Worm (Caenorhabditis elegans) whole organism, mixed stage, embryonic: ENCODE data around the gene Y38H6C.4.

Source experiments
- M03D4.4 ChIP-seq: sonication (generic microtip); optimal IDR thresholded peaks from 2 replicates; lab custom pipeline; 2017; ENCODE audit warnings: mild to moderate bottlenecking, missing genetic modification characterization, missing compliant biosample characterization
- bed-3 ChIP-seq: fragments of 200-800 bp; sonication (Bioruptor generic); optimal IDR thresholded peaks from 3 replicates; lab custom pipeline; 2018; ENCODE audit warnings: mild to moderate bottlenecking, missing genetic modification characterization, moderate library complexity, missing compliant biosample characterization
- blmp-1 ChIP-seq: fragments of 150-350 bp; optimal IDR thresholded peaks from 2 replicates; lab custom pipeline; 2014; ENCODE audit warnings: missing biosample characterization, missing genetic modification characterization
- ceh-39 ChIP-seq: fragments of 150-350 bp; optimal IDR thresholded peaks from 2 replicates; lab custom pipeline; 2014; ENCODE audit warnings: missing biosample characterization, missing genetic modification characterization
- ceh-43 ChIP-seq: fragments of 200-800 bp; sonication (Bioruptor generic); optimal IDR thresholded peaks from 2 replicates; lab custom pipeline; 2018; ENCODE audit warnings: mild to moderate bottlenecking, missing genetic modification characterization, moderate library complexity, missing compliant biosample characterization
- ceh-83 ChIP-seq: fragments of 200-800 bp; sonication (Bioruptor generic); optimal IDR thresholded peaks from 2 replicates; lab custom pipeline; 2018; ENCODE audit warnings: mild to moderate bottlenecking, missing genetic modification characterization, missing compliant biosample characterization
- ces-1 ChIP-seq: fragments of 150-350 bp; optimal IDR thresholded peaks from 2 replicates; lab custom pipeline; 2014; ENCODE audit warnings: missing biosample characterization, missing genetic modification reagents, missing genetic modification characterization
- cnd-1 ChIP-seq: fragments of 200-800 bp; sonication (Bioruptor generic); optimal IDR thresholded peaks from 2 replicates; lab custom pipeline; 2018; ENCODE audit warnings: mild to moderate bottlenecking, missing genetic modification characterization, missing compliant biosample characterization
- drap-1 ChIP-seq: fragments of 200-800 bp; sonication (Bioruptor generic); optimal IDR thresholded peaks from 3 replicates; lab custom pipeline; 2018; ENCODE audit warnings: mild to moderate bottlenecking, missing genetic modification characterization, missing compliant biosample characterization
- elt-1 ChIP-seq: sonication (generic microtip); optimal IDR thresholded peaks from 2 replicates; lab custom pipeline; 2017; ENCODE audit warnings: missing genetic modification characterization, mild to moderate bottlenecking, missing compliant biosample characterization, antibody characterized with exemption, moderate library complexity, borderline replicate concordance; ENCODE audit not compliant: insufficient read depth
- elt-3 ChIP-seq: fragments of 150-350 bp; optimal IDR thresholded peaks from 2 replicates; lab custom pipeline; 2014; ENCODE audit warnings: missing biosample characterization, missing genetic modification characterization
- flh-1 ChIP-seq: fragments of 200-800 bp; sonication (Bioruptor generic); optimal IDR thresholded peaks from 2 replicates; lab custom pipeline; 2018; ENCODE audit warnings: mild to moderate bottlenecking, missing genetic modification characterization, moderate library complexity, missing compliant biosample characterization
- ham-2 ChIP-seq: fragments of 200-800 bp; sonication (Bioruptor generic); optimal IDR thresholded peaks from 2 replicates; lab custom pipeline; 2018; ENCODE audit warnings: mild to moderate bottlenecking, missing genetic modification characterization, missing compliant biosample characterization
- hlh-1 ChIP-seq: fragments of 150-350 bp; optimal IDR thresholded peaks from 2 replicates; lab custom pipeline; 2014; ENCODE audit warnings: missing biosample characterization, missing genetic modification reagents, missing genetic modification characterization
- lin-13 ChIP-seq: fragments of 150-350 bp; optimal IDR thresholded peaks from 2 replicates; lab custom pipeline; 2014; ENCODE audit warnings: missing biosample characterization, missing genetic modification characterization
- lin-32 ChIP-seq: fragments of 200-800 bp; sonication (Bioruptor generic); optimal IDR thresholded peaks from 2 replicates; lab custom pipeline; 2018; ENCODE audit warnings: mild to moderate bottlenecking, missing genetic modification characterization, missing compliant biosample characterization
- lsy-2 ChIP-seq: fragments of 150-350 bp; optimal IDR thresholded peaks from 2 replicates; lab custom pipeline; 2014; ENCODE audit warnings: missing biosample characterization, missing genetic modification characterization
- mab-5 ChIP-seq: fragments of 150-350 bp; optimal IDR thresholded peaks from 2 replicates; lab custom pipeline; 2014; ENCODE audit warnings: missing biosample characterization, missing genetic modification characterization
- mep-1 ChIP-seq: fragments of 150-350 bp; optimal IDR thresholded peaks from 2 replicates; lab custom pipeline; 2017; ENCODE audit warnings: missing biosample characterization, missing genetic modification reagents, missing genetic modification characterization, inconsistent platforms
- nhr-12 ChIP-seq: fragments of 150-350 bp; optimal IDR thresholded peaks from 2 replicates; lab custom pipeline; 2014; ENCODE audit warnings: missing biosample characterization, missing genetic modification characterization
- nhr-2 ChIP-seq: fragments of 150-350 bp; optimal IDR thresholded peaks from 2 replicates; lab custom pipeline; 2014; ENCODE audit warnings: missing biosample characterization, missing genetic modification characterization
- nhr-237 ChIP-seq: fragments of 150-350 bp; optimal IDR thresholded peaks from 2 replicates; lab custom pipeline; 2014; ENCODE audit warnings: missing biosample characterization, missing genetic modification characterization
- nhr-28 ChIP-seq: fragments of 150-350 bp; optimal IDR thresholded peaks from 2 replicates; lab custom pipeline; 2014; ENCODE audit warnings: missing biosample characterization, missing genetic modification characterization
- pha-4 ChIP-seq: fragments of 150-350 bp; optimal IDR thresholded peaks from 2 replicates; lab custom pipeline; 2018; ENCODE audit warnings: missing biosample characterization, missing genetic modification reagents, missing genetic modification characterization
- sem-2 ChIP-seq: fragments of 200-800 bp; sonication (Bioruptor generic); optimal IDR thresholded peaks from 2 replicates; lab custom pipeline; 2018; ENCODE audit warnings: mild to moderate bottlenecking, missing genetic modification characterization, missing compliant biosample characterization
- snpc-4 ChIP-seq: fragments of 150-350 bp; optimal IDR thresholded peaks from 2 replicates; lab custom pipeline; 2014; ENCODE audit warnings: missing biosample characterization, missing genetic modification characterization
- sptf-1 ChIP-seq: sonication (generic microtip); optimal IDR thresholded peaks from 2 replicates; lab custom pipeline; 2017; ENCODE audit warnings: mild to moderate bottlenecking, missing genetic modification characterization, moderate library complexity, missing compliant biosample characterization
- tbx-8 ChIP-seq: fragments of 200-800 bp; sonication (Bioruptor generic); optimal IDR thresholded peaks from 2 replicates; lab custom pipeline; 2018; ENCODE audit warnings: mild to moderate bottlenecking, missing genetic modification characterization, moderate library complexity, missing compliant biosample characterization
- unc-120 ChIP-seq: sonication (generic microtip); optimal IDR thresholded peaks from 2 replicates; lab custom pipeline; 2017; ENCODE audit warnings: missing genetic modification characterization, missing compliant biosample characterization; ENCODE audit not compliant: poor library complexity, severe bottlenecking
- unc-39 ChIP-seq: fragments of 150-350 bp; optimal IDR thresholded peaks from 2 replicates; lab custom pipeline; 2014; ENCODE audit warnings: missing biosample characterization, missing genetic modification characterization
- unc-62 ChIP-seq: fragments of 150-350 bp; optimal IDR thresholded peaks from 2 replicates; lab custom pipeline; 2014; ENCODE audit warnings: missing biosample characterization, missing genetic modification reagents, missing genetic modification characterization
- zip-8 ChIP-seq: fragments of 150-350 bp; optimal IDR thresholded peaks from 2 replicates; lab custom pipeline; 2014; ENCODE audit warnings: missing biosample characterization, missing genetic modification characterization
- ztf-11 ChIP-seq: fragments of 150-350 bp; optimal IDR thresholded peaks from 2 replicates; lab custom pipeline; 2014; ENCODE audit warnings: missing biosample characterization, missing genetic modification characterization

Gene Y38H6C.4

ce11 chrV:20544610-20545009 is 39.7 kb upstream of the Y38H6C.4 start:
- TF ChIP-seq nhr-28 (tag; lab: Kevin White, UChicago), result no peak
- TF ChIP-seq flh-1 (GFP tag; lab: Kevin White, UChicago), result no peak
- TF ChIP-seq tbx-8 (GFP tag; lab: Kevin White, UChicago), result no peak
- TF ChIP-seq ces-1 (GFP tag; lab: Kevin White, UChicago), result no peak
- TF ChIP-seq ztf-11 (tag; lab: Kevin White, UChicago), result no peak
- TF ChIP-seq nhr-237 (tag; lab: Kevin White, UChicago), result no peak
- no peak for TF ChIP-seq ham-2 (GFP tag; lab: Kevin White, UChicago)
- TF ChIP-seq lin-32 (GFP tag; lab: Kevin White, UChicago), result no peak
- TF ChIP-seq bed-3 (GFP tag; lab: Kevin White, UChicago), result no peak
- TF ChIP-seq ceh-83 (GFP tag; lab: Kevin White, UChicago), result no peak
- TF ChIP-seq, all 35 proteins: peak for 0

- TF ChIP-seq zip-8 (no peak), unc-62 (GFP tag; lab: Kevin White, UChicago) (no peak), nhr-237 (tag; lab: Kevin White, UChicago) (no peak), nhr-2 (tag; lab: Kevin White, UChicago) (no peak), lsy-2 (tag; lab: Kevin White, UChicago) (no peak), nhr-12 (tag; lab: Kevin White, UChicago) (no peak), sem-2 (GFP tag; lab: Kevin White, UChicago) (no peak), mep-1 (tag; lab: Kevin White, UChicago) (no peak), unc-120 (tag; lab: Kevin White, UChicago) (no peak), flh-1 (GFP tag; lab: Kevin White, UChicago) (no peak), cnd-1 (tag; lab: Kevin White, UChicago) (no peak), unc-39 (no peak), elt-1 (tag; lab: Kevin White, UChicago) (no peak), nhr-28 (tag; lab: Kevin White, UChicago) (no peak)
- TF ChIP-seq, all 35 proteins: peak for 0
These were observed 39.2 kb upstream of the Y38H6C.4 start, which contains the start of gene slc-36.3 for ce11 chrV:20544092-20544491. TSS of gene slc-36.3 (minus strand) at chrV:20544192.

- no peak for TF ChIP-seq bed-3 (GFP tag; lab: Kevin White, UChicago)
- no peak for TF ChIP-seq M03D4.4 (tag; lab: Kevin White, UChicago)
- TF ChIP-seq ceh-83 (GFP tag; lab: Kevin White, UChicago), result no peak
- no peak for TF ChIP-seq mab-5 (tag; lab: Kevin White, UChicago)
- no peak for TF ChIP-seq lin-32 (GFP tag; lab: Kevin White, UChicago)
- TF ChIP-seq sem-2 (GFP tag; lab: Kevin White, UChicago), result no peak
- TF ChIP-seq ceh-43 (GFP tag; lab: Kevin White, UChicago), result no peak
- TF ChIP-seq sptf-1 (tag; lab: Kevin White, UChicago), result no peak
- no peak for TF ChIP-seq ceh-39 (tag; lab: Kevin White, UChicago)
- no peak for TF ChIP-seq unc-62 (GFP tag; lab: Kevin White, UChicago)
- TF ChIP-seq lin-13 (tag; lab: Kevin White, UChicago), result no peak
- no peak for TF ChIP-seq snpc-4 (tag; lab: Kevin White, UChicago)
- no peak for TF ChIP-seq unc-39
- TF ChIP-seq unc-120 (tag; lab: Kevin White, UChicago), result no peak
- TF ChIP-seq cnd-1 (tag; lab: Kevin White, UChicago), result no peak
- no peak for TF ChIP-seq nhr-2 (tag; lab: Kevin White, UChicago)
- TF ChIP-seq blmp-1 (tag; lab: Kevin White, UChicago), result no peak
- TF ChIP-seq elt-3 (tag; lab: Kevin White, UChicago), result no peak
- TF ChIP-seq elt-1 (tag; lab: Kevin White, UChicago), result no peak
These were observed 34.2 kb upstream of the Y38H6C.4 start, which contains the start of gene Y38H6C.16 for ce11 chrV:20539055-20539454. TSS of gene Y38H6C.16 (minus strand) at chrV:20539347.

- TF ChIP-seq hlh-1 (tag; lab: Kevin White, UChicago) (no peak), tbx-8 (GFP tag; lab: Kevin White, UChicago) (no peak), nhr-2 (tag; lab: Kevin White, UChicago) (no peak), drap-1 (GFP tag; lab: Kevin White, UChicago) (no peak), unc-39 (no peak), ceh-39 (tag; lab: Kevin White, UChicago) (no peak), ceh-43 (GFP tag; lab: Kevin White, UChicago) (no peak), ceh-83 (GFP tag; lab: Kevin White, UChicago) (no peak), lin-13 (tag; lab: Kevin White, UChicago) (no peak), unc-62 (GFP tag; lab: Kevin White, UChicago) (no peak), bed-3 (GFP tag; lab: Kevin White, UChicago) (no peak), elt-3 (tag; lab: Kevin White, UChicago) (no peak), ztf-11 (tag; lab: Kevin White, UChicago) (no peak), lin-32 (GFP tag; lab: Kevin White, UChicago) (no peak), snpc-4 (tag; lab: Kevin White, UChicago) (no peak), lsy-2 (tag; lab: Kevin White, UChicago) (no peak), sptf-1 (tag; lab: Kevin White, UChicago) (no peak), pha-4 (tag; lab: Kevin White, UChicago) (no peak), unc-120 (tag; lab: Kevin White, UChicago) (no peak), nhr-12 (tag; lab: Kevin White, UChicago) (no peak)
- TF ChIP-seq, all 35 proteins: peak for 0
These were observed 31.3 kb upstream of the Y38H6C.4 start, which contains the start of gene Y38H6C.15 for ce11 chrV:20536208-20536607. TSS of gene Y38H6C.15 (minus strand) at chrV:20536308.
